Worm (Caenorhabditis elegans) whole organism, L1 larva: ENCODE results near the gene clec-150.

ENCODE experiments used
- ceh-82 ChIP-seq, 3 experiments: fragments of 150-350 bp in 1 of 3; sonication (generic microtip) in 2 of 3; optimal IDR thresholded peaks; 2 replicates each; lab custom pipeline; 2014 to 2017; ENCODE audit warnings: missing biosample characterization in 3 of 3, missing genetic modification characterization in 3 of 3
- egl-13 ChIP-seq: sonication (generic microtip); optimal IDR thresholded peaks from 2 replicates; lab custom pipeline; 2016; ENCODE audit warnings: missing genotype, missing genetic modification reagents, missing genetic modification characterization, missing compliant biosample characterization
- lin-13 ChIP-seq: fragments of 150-350 bp; optimal IDR thresholded peaks from 2 replicates; lab custom pipeline; 2014; ENCODE audit warnings: missing biosample characterization, missing genetic modification reagents, missing genetic modification characterization
- lsy-2 ChIP-seq, 2 experiments: fragments of 150-350 bp; optimal IDR thresholded peaks; 2 replicates each; lab custom pipeline; 2014; ENCODE audit warnings: missing biosample characterization in 2 of 2, missing genetic modification characterization in 2 of 2
- nhr-11 ChIP-seq: fragments of 150-350 bp; optimal IDR thresholded peaks from 2 replicates; lab custom pipeline; 2014; ENCODE audit warnings: missing biosample characterization, missing genetic modification characterization
- ztf-4 ChIP-seq: fragments of 150-350 bp; optimal IDR thresholded peaks from 2 replicates; lab custom pipeline; 2014; ENCODE audit warnings: missing biosample characterization, missing genetic modification characterization

- no peak for TF ChIP-seq ztf-4 (tag; lab: Kevin White, UChicago)
- no peak for TF ChIP-seq lin-13 (GFP tag; lab: Kevin White, UChicago)
- no peak for TF ChIP-seq lsy-2 (tag; optimal IDR thresholded peaks at IDR 0.05; lab: Kevin White, UChicago)
- TF ChIP-seq egl-13 (tag; lab: Kevin White, UChicago), result no peak
- no peak for TF ChIP-seq ceh-82 (tag; optimal IDR thresholded peaks at IDR 0.05; lab: Kevin White, UChicago)
- no peak for TF ChIP-seq nhr-11
Measured at ce11 chrIII:1016080-1016479, 13.6 kb downstream of the clec-150 start, which contains the start of gene Y34F4.3.
